Worm (Caenorhabditis elegans) whole organism, young adult: ENCODE results near the gene unc-22.

Experiments
- B0035.1 ChIP-seq: sonication (generic microtip); optimal IDR thresholded peaks from 2 replicates; lab custom pipeline; 2016; ENCODE audit warnings: missing genetic modification characterization, mild to moderate bottlenecking, missing compliant biosample characterization, missing genotype, missing genetic modification reagents
- B0336.3 ChIP-seq: fragments of 200-800 bp; sonication (Bioruptor generic); IDR thresholded peaks from 2 replicates; pipeline ENCODE4 v1.3.6; 2022; ENCODE audit warnings: missing genetic modification characterization, missing compliant biosample characterization
- C06A6.2 ChIP-seq: fragments of 200-800 bp; sonication (Bioruptor generic); conservative IDR thresholded peaks from 2 replicates; pipeline ENCODE4 v1.3.6; 2022; ENCODE audit warnings: missing genetic modification characterization, missing compliant biosample characterization
- F22D6.2 ChIP-seq: sonication (generic microtip); optimal IDR thresholded peaks from 2 replicates; lab custom pipeline; 2016; ENCODE audit warnings: mild to moderate bottlenecking, missing genetic modification characterization, missing compliant biosample characterization
- F33H1.4 ChIP-seq: fragments of 200-800 bp; sonication (Bioruptor generic); IDR thresholded peaks from 2 replicates; pipeline ENCODE4 v1.3.6; 2022; ENCODE audit warnings: missing genetic modification reagents, missing genetic modification characterization, missing compliant biosample characterization
- F52B5.7 ChIP-seq: sonication (generic microtip); optimal IDR thresholded peaks from 2 replicates; lab custom pipeline; 2016; ENCODE audit warnings: mild to moderate bottlenecking, missing genetic modification characterization, missing compliant biosample characterization
- F55B11.4 ChIP-seq: sonication (generic microtip); optimal IDR thresholded peaks from 2 replicates; lab custom pipeline; 2016; ENCODE audit warnings: missing compliant biosample characterization, missing genetic modification characterization, borderline replicate concordance; ENCODE audit not compliant: insufficient read depth
- F57C9.4 ChIP-seq: sonication (generic microtip); optimal IDR thresholded peaks from 2 replicates; lab custom pipeline; 2017; ENCODE audit warnings: mild to moderate bottlenecking, missing genetic modification characterization, missing compliant biosample characterization
- Y53G8AR.9 ChIP-seq: fragments of 200-800 bp; sonication (Bioruptor generic); conservative IDR thresholded peaks from 2 replicates; pipeline ENCODE4 v1.3.6; 2022; ENCODE audit warnings: missing genetic modification reagents, missing genetic modification characterization, missing compliant biosample characterization
- aptf-2 ChIP-seq: fragments of 200-800 bp; sonication (Bioruptor generic); conservative IDR thresholded peaks from 2 replicates; pipeline ENCODE4 v1.3.6; 2022; ENCODE audit warnings: missing genetic modification reagents, missing genetic modification characterization, missing compliant biosample characterization
- attf-3 ChIP-seq: fragments of 200-800 bp; sonication (Bioruptor generic); conservative IDR thresholded peaks from 2 replicates; pipeline ENCODE4 v1.3.6; 2022; ENCODE audit warnings: missing genetic modification reagents, missing genetic modification characterization, missing compliant biosample characterization
- attf-6 ChIP-seq: fragments of 200-800 bp; sonication (Bioruptor generic); IDR thresholded peaks from 2 replicates; pipeline ENCODE4 v1.3.6; 2022; ENCODE audit warnings: missing genetic modification reagents, missing genetic modification characterization, missing compliant biosample characterization
- bed-2 ChIP-seq: fragments of 200-800 bp; sonication (Bioruptor generic); IDR thresholded peaks from 2 replicates; pipeline ENCODE4 v1.3.6; 2022; ENCODE audit warnings: missing genetic modification reagents, missing genetic modification characterization, missing compliant biosample characterization
- cebp-1 ChIP-seq, 2 experiments: fragments of 200-800 bp in 1 of 2; sonication (Bioruptor generic) in 1 of 2; sonication (generic microtip) in 1 of 2; IDR thresholded peaks in 1 of 2; optimal IDR thresholded peaks in 1 of 2; 2 replicates each; pipeline versions ENCODE4 v1.3.6 to Lab custom; 2017 to 2022; ENCODE audit warnings: missing compliant biosample characterization in 2 of 2, missing genetic modification characterization in 2 of 2, mild to moderate bottlenecking in 1 of 2, missing genetic modification reagents in 1 of 2, moderate library complexity in 1 of 2
- dox-1 ChIP-seq: fragments of 200-800 bp; sonication (Bioruptor generic); IDR thresholded peaks from 2 replicates; pipeline ENCODE4 v1.3.6; 2022; ENCODE audit warnings: missing genetic modification reagents, missing genetic modification characterization, missing compliant biosample characterization
- dpff-1 ChIP-seq: sonication (generic microtip); optimal IDR thresholded peaks from 2 replicates; lab custom pipeline; 2017; ENCODE audit warnings: mild to moderate bottlenecking, missing genetic modification characterization, missing compliant biosample characterization
- efl-1 ChIP-seq: fragments of 150-350 bp; optimal IDR thresholded peaks from 2 replicates; lab custom pipeline; 2014; ENCODE audit warnings: missing biosample characterization, missing genetic modification reagents, missing genetic modification characterization
- hmg-1.2 ChIP-seq: fragments of 200-800 bp; sonication (Bioruptor generic); IDR thresholded peaks from 2 replicates; pipeline ENCODE4 v1.3.6; 2022; ENCODE audit warnings: missing genetic modification reagents, missing genetic modification characterization, missing compliant biosample characterization
- lin-35 ChIP-seq, 3 experiments: fragments of 150-350 bp in 2 of 3; sonication (generic microtip) in 1 of 3; optimal IDR thresholded peaks; 2 replicates each; lab custom pipeline; 2014 to 2018; ENCODE audit warnings: missing biosample characterization in 3 of 3, missing genetic modification characterization in 3 of 3, missing genetic modification reagents in 3 of 3
- lin-40 ChIP-seq: sonication (generic microtip); optimal IDR thresholded peaks from 2 replicates; lab custom pipeline; 2016; ENCODE audit warnings: missing genetic modification characterization, mild to moderate bottlenecking, missing compliant biosample characterization, missing genotype, missing genetic modification reagents
- lin-54 ChIP-seq: fragments of 200-800 bp; sonication (Bioruptor generic); optimal IDR thresholded peaks from 2 replicates; lab custom pipeline; 2018; ENCODE audit warnings: mild to moderate bottlenecking, missing genetic modification characterization, missing compliant biosample characterization
- lsl-1 ChIP-seq: fragments of 200-800 bp; sonication (Bioruptor generic); optimal IDR thresholded peaks from 2 replicates; lab custom pipeline; 2018; ENCODE audit warnings: mild to moderate bottlenecking, missing genetic modification characterization, moderate library complexity, missing compliant biosample characterization
- lsy-27 ChIP-seq: sonication (generic microtip); optimal IDR thresholded peaks from 2 replicates; lab custom pipeline; 2017; ENCODE audit warnings: missing genetic modification characterization, mild to moderate bottlenecking, missing compliant biosample characterization, antibody characterized with exemption, missing genotype, borderline replicate concordance; ENCODE audit not compliant: insufficient read depth
- madf-6 ChIP-seq: fragments of 200-800 bp; sonication (Bioruptor generic); IDR thresholded peaks from 2 replicates; pipeline ENCODE4 v1.3.6; 2022; ENCODE audit warnings: missing genetic modification reagents, missing genetic modification characterization, missing compliant biosample characterization
- madf-8 ChIP-seq: fragments of 200-800 bp; sonication (Bioruptor generic); conservative IDR thresholded peaks from 2 replicates; pipeline ENCODE4 v1.3.6; 2022; ENCODE audit warnings: missing genetic modification reagents, missing genetic modification characterization, missing compliant biosample characterization
- mcd-1 ChIP-seq: fragments of 200-800 bp; sonication (Bioruptor generic); IDR thresholded peaks from 2 replicates; pipeline ENCODE4 v1.3.6; 2022; ENCODE audit warnings: missing genetic modification reagents, missing genetic modification characterization, missing compliant biosample characterization
- mel-28 ChIP-seq: sonication (generic microtip); optimal IDR thresholded peaks from 2 replicates; lab custom pipeline; 2016; ENCODE audit warnings: borderline replicate concordance, mild to moderate bottlenecking, missing genetic modification characterization, missing compliant biosample characterization
- nfyb-1 ChIP-seq: fragments of 200-800 bp; sonication (Bioruptor generic); IDR thresholded peaks from 2 replicates; pipeline ENCODE4 v1.3.6; 2022; ENCODE audit warnings: missing genetic modification reagents, missing genetic modification characterization, missing compliant biosample characterization
- pbrm-1 ChIP-seq: fragments of 200-800 bp; sonication (Bioruptor generic); IDR thresholded peaks from 2 replicates; pipeline ENCODE4 v1.3.6; 2022; ENCODE audit warnings: missing genetic modification reagents, missing genetic modification characterization, missing compliant biosample characterization
- pha-4 ChIP-seq: fragments of 150-350 bp; sonication (generic microtip); optimal IDR thresholded peaks from 2 replicates; lab custom pipeline; 2014; ENCODE audit warnings: missing biosample characterization, missing genetic modification reagents, missing genetic modification characterization
- rec-8 ChIP-seq, 2 experiments: sonication (generic microtip); optimal IDR thresholded peaks; 2 replicates each; lab custom pipeline; 2016; ENCODE audit warnings: mild to moderate bottlenecking in 2 of 2, missing genetic modification characterization in 2 of 2, missing genetic modification reagents in 2 of 2, missing genotype in 2 of 2, missing biosample characterization in 1 of 2, missing compliant biosample characterization in 1 of 2, moderate library complexity in 1 of 2
- repo-1 ChIP-seq: sonication (generic microtip); optimal IDR thresholded peaks from 2 replicates; lab custom pipeline; 2017; ENCODE audit warnings: mild to moderate bottlenecking, missing genetic modification characterization, missing compliant biosample characterization
- sea-2 ChIP-seq: fragments of 200-800 bp; sonication (Bioruptor generic); IDR thresholded peaks from 2 replicates; pipeline ENCODE4 v1.3.6; 2022; ENCODE audit warnings: missing genetic modification characterization, missing compliant biosample characterization
- snpc-1.3 ChIP-seq: sonication (generic microtip); optimal IDR thresholded peaks from 2 replicates; lab custom pipeline; 2017; ENCODE audit warnings: missing genetic modification characterization, mild to moderate bottlenecking, missing compliant biosample characterization, antibody characterized with exemption, moderate library complexity, missing genotype, missing genetic modification reagents; ENCODE audit not compliant: insufficient read depth
- snpc-4 ChIP-seq, 5 experiments: fragments of 150-350 bp in 1 of 5; sonication (generic microtip) in 4 of 5; optimal IDR thresholded peaks; 2 replicates each; lab custom pipeline; 2014 to 2018; ENCODE audit warnings: missing genetic modification characterization in 5 of 5, missing biosample characterization in 3 of 5, antibody characterized with exemption in 2 of 5, mild to moderate bottlenecking in 2 of 5, missing compliant biosample characterization in 2 of 5, missing genotype in 2 of 5, moderate library complexity in 2 of 5, missing genetic modification reagents in 1 of 5
- tbp1 ChIP-seq: fragments of 200-800 bp; sonication (Bioruptor generic); optimal IDR thresholded peaks from 2 replicates; lab custom pipeline; 2018; ENCODE audit warnings: mild to moderate bottlenecking, missing genetic modification characterization, missing compliant biosample characterization
- tlf-1 ChIP-seq: fragments of 200-800 bp; sonication (Bioruptor generic); optimal IDR thresholded peaks from 2 replicates; lab custom pipeline; 2018; ENCODE audit warnings: mild to moderate bottlenecking, missing genetic modification characterization, missing compliant biosample characterization
- unc-62 ChIP-seq: fragments of 150-350 bp; optimal IDR thresholded peaks from 2 replicates; lab custom pipeline; 2014; ENCODE audit warnings: missing biosample characterization, missing genetic modification reagents, missing genetic modification characterization
- xnd-1 ChIP-seq: sonication (generic microtip); optimal IDR thresholded peaks from 2 replicates; lab custom pipeline; 2016; ENCODE audit warnings: missing genotype, missing genetic modification reagents, missing genetic modification characterization, missing compliant biosample characterization
- zfh-2 ChIP-seq: fragments of 200-800 bp; sonication (Bioruptor generic); conservative IDR thresholded peaks from 2 replicates; pipeline ENCODE4 v1.3.6; 2022; ENCODE audit warnings: missing genetic modification reagents, missing genetic modification characterization, missing compliant biosample characterization
- ztf-25 ChIP-seq: fragments of 200-800 bp; sonication (Bioruptor generic); IDR thresholded peaks from 2 replicates; pipeline ENCODE4 v1.3.6; 2022; ENCODE audit warnings: missing genetic modification reagents, missing genetic modification characterization, missing compliant biosample characterization
- ztf-3 ChIP-seq: fragments of 200-800 bp; sonication (Bioruptor generic); optimal IDR thresholded peaks from 2 replicates; lab custom pipeline; 2018; ENCODE audit warnings: mild to moderate bottlenecking, missing genetic modification characterization, missing compliant biosample characterization

Gene unc-22

DNA sequence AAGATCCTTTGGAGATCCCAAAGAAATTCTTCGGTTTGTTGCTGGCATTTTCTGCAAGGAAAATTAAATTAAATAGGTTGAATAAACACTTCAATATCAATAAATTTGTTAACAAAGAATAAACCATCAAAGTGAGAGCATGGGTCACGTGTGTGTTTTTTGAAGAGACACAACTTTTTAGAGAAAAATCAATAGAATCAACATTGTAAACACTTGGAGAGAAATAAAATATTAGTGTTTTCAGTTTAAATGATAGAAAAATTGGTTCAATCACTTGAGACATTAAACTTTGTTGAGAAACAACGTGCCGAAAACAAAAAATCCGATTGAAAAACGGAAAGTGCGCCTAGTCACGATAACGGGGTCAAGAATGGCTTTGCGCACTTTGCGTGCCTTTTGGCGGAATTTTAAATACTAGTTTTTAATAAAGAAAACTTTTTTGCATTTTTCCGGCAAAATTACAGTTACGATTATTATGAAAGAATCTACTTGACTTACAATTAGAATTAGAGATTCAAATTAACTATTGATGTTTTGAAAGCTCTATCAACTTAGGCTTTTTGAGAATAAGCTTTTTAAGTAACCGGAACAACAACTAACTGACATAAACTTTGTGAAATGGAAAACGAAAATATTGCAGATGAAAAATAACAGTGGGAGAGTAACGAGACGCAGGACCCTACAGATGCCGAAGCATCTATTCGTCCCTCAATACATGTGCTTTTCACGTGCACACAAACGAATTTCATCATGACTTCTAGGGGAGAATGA lies 49.1 kb downstream of the unc-22 start, which contains the start of gene ZK829.7 (continued):
- TF ChIP-seq lsl-1 (GFP tag; lab: Kevin White, UChicago) = peak; percentile 55
- no peak for TF ChIP-seq rec-8 (tag; optimal IDR thresholded peaks at IDR 0.05; lab: Kevin White, UChicago)
- TF ChIP-seq attf-3 (GFP tag; lab: Robert Waterston, UW) = peak; percentile 54; the same call in 1 of the 2 replicates
- no peak for TF ChIP-seq snpc-4 (GFP tag; optimal IDR thresholded peaks at IDR 0.05; lab: Kevin White, UChicago)
- TF ChIP-seq snpc-4 (tag; optimal IDR thresholded peaks at IDR 0.05; lab: Kevin White, UChicago) = peak; percentile 24 to 58 (median 40)
- no peak for TF ChIP-seq mel-28 (tag; lab: Kevin White, UChicago)
- no peak for TF ChIP-seq F52B5.7 (tag; lab: Kevin White, UChicago)
- TF ChIP-seq snpc-1.3 (tag; lab: Kevin White, UChicago) = peak; percentile 53
- TF ChIP-seq B0035.1 (tag; lab: Kevin White, UChicago) = no peak
- peak; percentile 83 for TF ChIP-seq madf-6 (GFP tag; lab: Robert Waterston, UW)
- no peak for TF ChIP-seq dpff-1 (tag; lab: Kevin White, UChicago)
- no peak for TF ChIP-seq F55B11.4 (tag; lab: Kevin White, UChicago)
- peak; percentile 73 for TF ChIP-seq lin-40 (tag; lab: Kevin White, UChicago)
- peak; percentile 38 for TF ChIP-seq madf-8 (GFP tag; lab: Robert Waterston, UW)
- TF ChIP-seq B0336.3 = peak; percentile 50; the same call in 1 of the 2 replicates
- no peak for TF ChIP-seq F22D6.2 (tag; lab: Kevin White, UChicago)
- TF ChIP-seq tlf-1 (GFP tag; lab: Kevin White, UChicago) = peak; percentile 29
- peak; percentile 16 for TF ChIP-seq pha-4 (tag; lab: Kevin White, UChicago)
- TF ChIP-seq cebp-1 (GFP tag; IDR thresholded peaks at IDR 0.05; lab: Robert Waterston, UW) = 0 out of 2 replicates have a peak, but pooled peaks have one; percentile 39
- TF ChIP-seq cebp-1 (tag; optimal IDR thresholded peaks at IDR 0.05; lab: Kevin White, UChicago) = peak; percentile 85
- no peak for TF ChIP-seq unc-62 (GFP tag; lab: Kevin White, UChicago)
- TF ChIP-seq repo-1 (tag; lab: Kevin White, UChicago) = peak; percentile 12
- TF ChIP-seq zfh-2 (GFP tag; lab: Robert Waterston, UW) = no peak
- no peak for TF ChIP-seq ztf-25 (GFP tag; lab: Robert Waterston, UW)
- TF ChIP-seq bed-2 (GFP tag; lab: Robert Waterston, UW) = no peak
- peak; percentile 31; the same call in 1 of the 2 replicates for TF ChIP-seq C06A6.2 (GFP tag; lab: Robert Waterston, UW)
- peak; percentile 47 to 87 (median 50) for TF ChIP-seq lin-35 (GFP tag; optimal IDR thresholded peaks at IDR 0.05; lab: Kevin White, UChicago)
- no peak for TF ChIP-seq sea-2 (GFP tag; lab: Robert Waterston, UW)
- TF ChIP-seq xnd-1 (tag; lab: Kevin White, UChicago) = peak; percentile 45
- 0 out of 2 replicates have a peak, but pooled peaks have one; percentile 21 for TF ChIP-seq Y53G8AR.9 (GFP tag; lab: Robert Waterston, UW)
- TF ChIP-seq aptf-2 (GFP tag; lab: Robert Waterston, UW) = no peak
- TF ChIP-seq hmg-1.2 = peak; percentile 20; the same call in 1 of the 2 replicates
- TF ChIP-seq attf-6 (GFP tag; lab: Robert Waterston, UW) = 0 out of 2 replicates have a peak, but pooled peaks have one; percentile 42
- TF ChIP-seq lin-54 (GFP tag; lab: Kevin White, UChicago) = peak; percentile 96
- TF ChIP-seq lsy-27 = no peak
- no peak for TF ChIP-seq nfyb-1 (GFP tag; lab: Robert Waterston, UW)
- peak; percentile 67 for TF ChIP-seq mcd-1 (GFP tag; lab: Robert Waterston, UW)
- TF ChIP-seq efl-1 (GFP tag; lab: Kevin White, UChicago) = peak; percentile 82
- TF ChIP-seq F57C9.4 (tag; lab: Kevin White, UChicago) = no peak
- peak; percentile 63; the same call in 1 of the 2 replicates for TF ChIP-seq pbrm-1 (GFP tag; lab: Robert Waterston, UW)
- peak; percentile 39 for TF ChIP-seq tbp1
- TF ChIP-seq dox-1 (GFP tag; lab: Robert Waterston, UW) = peak; percentile 66; the same call in 1 of the 2 replicates
- TF ChIP-seq F33H1.4 = peak; percentile 67
- TF ChIP-seq ztf-3 (GFP tag; lab: Kevin White, UChicago) = no peak
